Worm (Caenorhabditis elegans): ENCODE results near the gene F54B3.4.

The F54B3.4 gene

DNA sequence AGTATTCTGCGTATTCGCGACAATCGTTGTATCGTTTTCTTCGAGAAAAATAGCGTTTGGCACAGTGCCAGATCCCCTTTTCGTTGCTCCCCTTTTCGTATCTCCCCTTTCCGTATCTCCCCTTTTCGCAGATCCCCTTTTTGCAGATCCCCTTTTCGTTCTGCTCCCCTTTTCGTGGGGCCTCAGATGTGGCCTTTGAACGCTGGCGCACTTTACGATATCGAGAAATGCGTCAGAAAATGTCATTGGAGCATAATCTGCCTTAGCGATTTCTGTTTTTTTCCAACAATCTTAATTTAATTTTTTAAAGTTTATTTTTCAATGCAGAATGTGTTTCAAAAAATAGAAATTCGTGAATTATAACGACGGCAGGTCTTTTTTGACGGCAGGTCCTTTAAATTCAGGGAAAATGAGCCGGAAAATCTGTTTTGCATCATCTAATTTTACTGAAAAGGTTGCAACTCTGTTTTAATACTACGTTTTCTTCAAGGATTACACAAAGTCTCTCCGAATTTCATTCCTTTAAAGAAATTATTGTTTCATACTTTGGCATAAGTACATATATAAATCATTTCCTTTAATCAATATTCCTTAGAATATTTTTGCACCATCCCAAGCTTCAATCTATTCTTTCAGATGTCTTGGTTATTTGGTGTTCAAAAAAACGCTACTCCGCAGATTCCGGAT lies 22.5 kb downstream of the F54B3.4 start, which contains the start of gene atad-3:
atad-3 (plus strand) TSS at position 637 of the 687 bp plus-strand sequence.
- TF ChIP-seq hmg-4 (GFP tag; optimal IDR thresholded peaks at IDR 0.05) (peak; percentile 72), aly-1 (tag; optimal IDR thresholded peaks at IDR 0.05) (no peak), scrt-1 (GFP tag; IDR thresholded peaks at IDR 0.05) (peak; percentile 87), ets-7 (tag; optimal IDR thresholded peaks at IDR 0.05) (peak; percentile 78), B0310.2 (tag; optimal IDR thresholded peaks at IDR 0.05) (no peak), hmbx-1 (tag; optimal IDR thresholded peaks at IDR 0.05) (no peak), ceh-13 (GFP tag; optimal IDR thresholded peaks at IDR 0.05) (peak; percentile 6), tra-4 (tag; optimal IDR thresholded peaks at IDR 0.05) (no peak), pes-1 (GFP tag; IDR thresholded peaks at IDR 0.05) (peak; percentile 94), ceh-36 (tag; optimal IDR thresholded peaks at IDR 0.05) (peak; percentile 27), F13C5.2 (tag; optimal IDR thresholded peaks at IDR 0.05) (peak; percentile 53), ama-1 (optimal IDR thresholded peaks at IDR 0.05) (no peak), sea-1 (GFP tag; conservative IDR thresholded peaks at IDR 0.05) (peak; percentile 81), tbx-37 (GFP tag; conservative IDR thresholded peaks at IDR 0.05) (peak; percentile 97), hnd-1 (tag; optimal IDR thresholded peaks at IDR 0.05) (peak; percentile 41), flt-1 (GFP tag; IDR thresholded peaks at IDR 0.05) (peak; percentile 88), tbx-11 (GFP tag; IDR thresholded peaks at IDR 0.05) (peak; percentile 88)

- TF ChIP-seq pes-1 (GFP tag; IDR thresholded peaks at IDR 0.05) (peak; percentile 66; the same call in 1 of the 2 replicates), tbx-11 (GFP tag; IDR thresholded peaks at IDR 0.05) (peak; percentile 56; the same call in 1 of the 2 replicates), tbx-37 (GFP tag; conservative IDR thresholded peaks at IDR 0.05) (peak; percentile 54; the same call in 1 of the 2 replicates)
These were observed 23.3 kb downstream of the F54B3.4 start, which contains the start of gene nrde-2 for ce11 chrII:10247594-10248283. Gene nrde-2 (minus strand): TSS chrII:10247638.

ce11 chrII:10247154-10247553 lies 23.8 kb downstream of the F54B3.4 start:
- TF ChIP-seq tbx-11 (GFP tag; IDR thresholded peaks at IDR 0.05) (no peak), flt-1 (GFP tag; IDR thresholded peaks at IDR 0.05) (no peak), B0310.2 (tag; optimal IDR thresholded peaks at IDR 0.05) (no peak), ceh-13 (GFP tag; optimal IDR thresholded peaks at IDR 0.05) (no peak), hnd-1 (tag; optimal IDR thresholded peaks at IDR 0.05) (no peak), hmbx-1 (tag; optimal IDR thresholded peaks at IDR 0.05) (no peak), tra-4 (tag; optimal IDR thresholded peaks at IDR 0.05) (no peak), F13C5.2 (tag; optimal IDR thresholded peaks at IDR 0.05) (no peak), ceh-36 (tag; optimal IDR thresholded peaks at IDR 0.05) (no peak), hmg-4 (GFP tag; optimal IDR thresholded peaks at IDR 0.05) (no peak), aly-1 (tag; optimal IDR thresholded peaks at IDR 0.05) (no peak), sea-1 (GFP tag; conservative IDR thresholded peaks at IDR 0.05) (no peak), tbx-37 (GFP tag; conservative IDR thresholded peaks at IDR 0.05) (no peak), ama-1 (optimal IDR thresholded peaks at IDR 0.05) (no peak), ets-7 (tag; optimal IDR thresholded peaks at IDR 0.05) (no peak), scrt-1 (GFP tag; IDR thresholded peaks at IDR 0.05) (no peak), pes-1 (GFP tag; IDR thresholded peaks at IDR 0.05) (no peak)

ce11 chrII:10245612-10246011 lies 25.4 kb downstream of the F54B3.4 start:
- TF ChIP-seq ceh-13 (GFP tag; optimal IDR thresholded peaks at IDR 0.05) (no peak), ets-7 (tag; optimal IDR thresholded peaks at IDR 0.05) (no peak), hmbx-1 (tag; optimal IDR thresholded peaks at IDR 0.05) (no peak), F13C5.2 (tag; optimal IDR thresholded peaks at IDR 0.05) (no peak), tra-4 (tag; optimal IDR thresholded peaks at IDR 0.05) (no peak), sea-1 (GFP tag; conservative IDR thresholded peaks at IDR 0.05) (no peak), tbx-11 (GFP tag; IDR thresholded peaks at IDR 0.05) (no peak), aly-1 (tag; optimal IDR thresholded peaks at IDR 0.05) (no peak), tbx-37 (GFP tag; conservative IDR thresholded peaks at IDR 0.05) (no peak), pes-1 (GFP tag; IDR thresholded peaks at IDR 0.05) (no peak), B0310.2 (tag; optimal IDR thresholded peaks at IDR 0.05) (no peak), ama-1 (optimal IDR thresholded peaks at IDR 0.05) (no peak), ceh-36 (tag; optimal IDR thresholded peaks at IDR 0.05) (no peak), hmg-4 (GFP tag; optimal IDR thresholded peaks at IDR 0.05) (no peak), hnd-1 (tag; optimal IDR thresholded peaks at IDR 0.05) (no peak), scrt-1 (GFP tag; IDR thresholded peaks at IDR 0.05) (no peak), flt-1 (GFP tag; IDR thresholded peaks at IDR 0.05) (no peak)

DNA sequence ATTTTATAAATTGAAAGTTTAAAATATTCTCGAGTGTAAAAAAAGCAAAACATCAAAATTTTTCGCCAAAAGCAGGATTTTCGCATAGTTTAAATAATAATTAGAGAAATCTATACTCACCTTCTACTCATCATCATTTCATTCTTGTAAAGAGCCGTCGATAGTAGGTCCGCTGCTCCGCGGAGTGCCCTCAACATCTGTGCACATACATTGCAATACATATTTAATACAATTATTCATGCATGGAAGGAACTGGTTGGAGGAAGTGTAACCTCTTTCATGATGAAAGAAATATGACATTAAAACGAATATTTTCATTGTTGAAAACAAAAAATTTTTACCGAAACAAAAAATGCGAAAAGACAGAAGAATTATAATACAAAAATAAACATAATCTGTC lies 28.7 kb downstream of the F54B3.4 start, which contains the start of gene mrps-14:
mrps-14 (minus strand) TSS at position 197 of the 400 bp plus-strand sequence.
- TF ChIP-seq flt-1 (GFP tag; IDR thresholded peaks at IDR 0.05) (no peak), ama-1 (optimal IDR thresholded peaks at IDR 0.05) (no peak), ets-7 (tag; optimal IDR thresholded peaks at IDR 0.05) (no peak), hnd-1 (tag; optimal IDR thresholded peaks at IDR 0.05) (no peak), F13C5.2 (tag; optimal IDR thresholded peaks at IDR 0.05) (no peak), tbx-37 (GFP tag; conservative IDR thresholded peaks at IDR 0.05) (no peak), sea-1 (GFP tag; conservative IDR thresholded peaks at IDR 0.05) (no peak), scrt-1 (GFP tag; IDR thresholded peaks at IDR 0.05) (no peak), hmbx-1 (tag; optimal IDR thresholded peaks at IDR 0.05) (no peak), ceh-13 (GFP tag; optimal IDR thresholded peaks at IDR 0.05) (no peak), hmg-4 (GFP tag; optimal IDR thresholded peaks at IDR 0.05) (no peak), pes-1 (GFP tag; IDR thresholded peaks at IDR 0.05) (no peak), tbx-11 (GFP tag; IDR thresholded peaks at IDR 0.05) (no peak), tra-4 (tag; optimal IDR thresholded peaks at IDR 0.05) (no peak), aly-1 (tag; optimal IDR thresholded peaks at IDR 0.05) (no peak), B0310.2 (tag; optimal IDR thresholded peaks at IDR 0.05) (no peak), ceh-36 (tag; optimal IDR thresholded peaks at IDR 0.05) (no peak)

ce11 chrII:10239595-10239994 lies 31.4 kb downstream of the F54B3.4 start, which contains the start of gene mec-15:
Gene mec-15 (minus strand): TSS chrII:10239695.
- TF ChIP-seq hnd-1 (tag; optimal IDR thresholded peaks at IDR 0.05) (no peak), F13C5.2 (tag; optimal IDR thresholded peaks at IDR 0.05) (no peak), ama-1 (optimal IDR thresholded peaks at IDR 0.05) (no peak), tbx-11 (GFP tag; IDR thresholded peaks at IDR 0.05) (no peak), hmg-4 (GFP tag; optimal IDR thresholded peaks at IDR 0.05) (no peak), aly-1 (tag; optimal IDR thresholded peaks at IDR 0.05) (no peak), ceh-13 (GFP tag; optimal IDR thresholded peaks at IDR 0.05) (no peak), sea-1 (GFP tag; conservative IDR thresholded peaks at IDR 0.05) (no peak), flt-1 (GFP tag; IDR thresholded peaks at IDR 0.05) (no peak), pes-1 (GFP tag; IDR thresholded peaks at IDR 0.05) (no peak)
